Fruit fly (Drosophila melanogaster) whole organism, embryonic: ENCODE measurements around the gene CG14395.
A peak's percentile ranks its signal among the peaks of the same experiment; 100 is the strongest.

Experiments used
- CG10147 ChIP-seq: fragments of 200-800 bp; sonication (Bioruptor generic); optimal IDR thresholded peaks from 2 replicates; lab custom pipeline; 2019; ENCODE audit warnings: missing biosample characterization, mild to moderate bottlenecking, missing genetic modification characterization, moderate library complexity
- CG11085 ChIP-seq: fragments of 200-800 bp; sonication (Bioruptor generic); IDR thresholded peaks from 2 replicates; pipeline ENCODE4 v1.3.6; 2022; ENCODE audit warnings: missing biosample characterization, missing genetic modification characterization
- CG12744 ChIP-seq: fragments of 200-800 bp; sonication (Bioruptor generic); optimal IDR thresholded peaks from 2 replicates; lab custom pipeline; 2016; ENCODE audit warnings: missing biosample characterization, missing genetic modification characterization
- CG13123 ChIP-seq: fragments of 200-800 bp; sonication (Bioruptor generic); optimal IDR thresholded peaks from 2 replicates; lab custom pipeline; 2016; ENCODE audit warnings: missing biosample characterization, missing genetic modification characterization
- CG13296 ChIP-seq: fragments of 200-800 bp; sonication (Bioruptor generic); optimal IDR thresholded peaks from 3 replicates; lab custom pipeline; 2018; ENCODE audit warnings: missing biosample characterization, mild to moderate bottlenecking, missing genetic modification characterization
- CG13624 ChIP-seq: fragments of 200-800 bp; sonication (Bioruptor generic); optimal IDR thresholded peaks from 2 replicates; lab custom pipeline; 2016; ENCODE audit warnings: missing biosample characterization, missing genetic modification characterization
- CG14667 ChIP-seq: fragments of 200-800 bp; sonication (Bioruptor generic); IDR thresholded peaks from 2 replicates; pipeline ENCODE4 v1.3.6; 2022; ENCODE audit warnings: missing biosample characterization, missing genetic modification characterization
- CG14860 ChIP-seq: fragments of 200-800 bp; sonication (Bioruptor generic); IDR thresholded peaks from 3 replicates; pipeline ENCODE4 v1.3.6; 2022; ENCODE audit warnings: missing biosample characterization, missing genetic modification characterization; ENCODE audit not compliant: partially characterized antibody
- CG17829 ChIP-seq: fragments of 200-800 bp; optimal IDR thresholded peaks from 2 replicates; lab custom pipeline; 2019; ENCODE audit warnings: missing biosample characterization, mild to moderate bottlenecking, missing genetic modification characterization, moderate library complexity
- CG31365 ChIP-seq: fragments of 200-800 bp; sonication (Bioruptor generic); optimal IDR thresholded peaks from 2 replicates; lab custom pipeline; 2018; ENCODE audit warnings: missing biosample characterization, mild to moderate bottlenecking, missing genetic modification characterization
- CG31441 ChIP-seq: fragments of 200-800 bp; sonication (Bioruptor generic); IDR thresholded peaks from 2 replicates; pipeline ENCODE4 v1.3.6; 2022; ENCODE audit warnings: missing biosample characterization, missing genetic modification characterization
- CG3281 ChIP-seq: fragments of 200-800 bp; sonication (Bioruptor generic); optimal IDR thresholded peaks from 3 replicates; lab custom pipeline; 2017; ENCODE audit warnings: missing biosample characterization, mild to moderate bottlenecking, missing genetic modification characterization
- CG34376 ChIP-seq: fragments of 200-800 bp; sonication (Bioruptor generic); optimal IDR thresholded peaks from 2 replicates; lab custom pipeline; 2018; ENCODE audit warnings: missing biosample characterization, mild to moderate bottlenecking, missing genetic modification characterization
- CG7928 ChIP-seq: fragments of 200-800 bp; sonication (Bioruptor generic); optimal IDR thresholded peaks from 2 replicates; lab custom pipeline; 2017; ENCODE audit warnings: missing biosample characterization, mild to moderate bottlenecking, missing genetic modification characterization
- CG7963 ChIP-seq: fragments of 200-800 bp; sonication (Bioruptor generic); IDR thresholded peaks from 3 replicates; pipeline ENCODE4 v1.3.6; 2022; ENCODE audit warnings: missing biosample characterization, missing genetic modification characterization; ENCODE audit not compliant: partially characterized antibody
- CG8290 ChIP-seq, 3 experiments: fragments of 200-800 bp; sonication (Bioruptor generic); optimal IDR thresholded peaks; 2 replicates each; lab custom pipeline; 2016 to 2019; ENCODE audit warnings: missing biosample characterization in 3 of 3, missing genetic modification characterization in 3 of 3, mild to moderate bottlenecking in 2 of 3, moderate library complexity in 1 of 3
- CG8765 ChIP-seq: fragments of 200-800 bp; sonication (Bioruptor generic); IDR thresholded peaks from 2 replicates; pipeline ENCODE4 v1.3.6; 2022; ENCODE audit warnings: missing biosample characterization, missing genetic modification characterization
- CG8924 ChIP-seq: fragments of 200-800 bp; optimal IDR thresholded peaks from 3 replicates; lab custom pipeline; 2019; ENCODE audit warnings: missing biosample characterization, mild to moderate bottlenecking, missing genetic modification characterization, moderate library complexity
- Camta ChIP-seq: fragments of 200-800 bp; sonication (Bioruptor generic); optimal IDR thresholded peaks from 2 replicates; lab custom pipeline; 2016; ENCODE audit warnings: missing biosample characterization, missing genetic modification characterization
- Chrac-16 ChIP-seq: fragments of 200-800 bp; sonication (Bioruptor generic); optimal IDR thresholded peaks from 3 replicates; lab custom pipeline; 2016; ENCODE audit warnings: missing biosample characterization, missing genetic modification characterization
- Dek ChIP-seq: fragments of 200-800 bp; sonication (Bioruptor generic); optimal IDR thresholded peaks from 3 replicates; lab custom pipeline; 2019; ENCODE audit warnings: missing biosample characterization, mild to moderate bottlenecking, missing genetic modification characterization, moderate library complexity
- Gsc ChIP-seq: fragments of 200-800 bp; sonication (Bioruptor generic); IDR thresholded peaks from 2 replicates; pipeline ENCODE4 v1.3.6; 2022; ENCODE audit warnings: missing biosample characterization, missing genetic modification characterization
- HLH54F ChIP-seq: fragments of 200-800 bp; sonication (Bioruptor generic); optimal IDR thresholded peaks from 3 replicates; lab custom pipeline; 2016; ENCODE audit warnings: missing biosample characterization, missing genetic modification characterization
- Max ChIP-seq: fragments of 200-800 bp; sonication (Bioruptor generic); optimal IDR thresholded peaks from 2 replicates; lab custom pipeline; 2016; ENCODE audit warnings: missing biosample characterization, mild to moderate bottlenecking, missing genetic modification characterization
- NC2β ChIP-seq: fragments of 200-800 bp; sonication (Bioruptor generic); optimal IDR thresholded peaks from 2 replicates; lab custom pipeline; 2016; ENCODE audit warnings: missing biosample characterization, missing genetic modification characterization
- Neu2 ChIP-seq: fragments of 200-800 bp; sonication (Bioruptor generic); optimal IDR thresholded peaks from 3 replicates; lab custom pipeline; 2016; ENCODE audit warnings: missing biosample characterization, missing genetic modification characterization, borderline replicate concordance
- Oli ChIP-seq: fragments of 200-800 bp; sonication (Bioruptor generic); optimal IDR thresholded peaks from 2 replicates; lab custom pipeline; 2018; ENCODE audit warnings: missing biosample characterization, mild to moderate bottlenecking, missing genetic modification characterization, moderate library complexity
- Side ChIP-seq: fragments of 200-800 bp; sonication (Bioruptor generic); optimal IDR thresholded peaks from 2 replicates; lab custom pipeline; 2016; ENCODE audit warnings: missing biosample characterization, missing genetic modification characterization
- Vsx1 ChIP-seq: fragments of 200-800 bp; sonication (Bioruptor generic); optimal IDR thresholded peaks from 2 replicates; lab custom pipeline; 2017; ENCODE audit warnings: missing biosample characterization, mild to moderate bottlenecking, missing genetic modification characterization, missing genetic modification reagents
- bowl ChIP-seq: fragments of 200-800 bp; sonication (Bioruptor generic); IDR thresholded peaks from 2 replicates; pipeline ENCODE4 v1.3.6; 2022; ENCODE audit warnings: missing biosample characterization, missing genetic modification characterization
- br ChIP-seq: fragments of >200 bp; optimal IDR thresholded peaks from 2 replicates; lab custom pipeline; 2017
- crp ChIP-seq, 2 experiments: fragments of 200-800 bp; sonication (Bioruptor generic); optimal IDR thresholded peaks; 2 replicates in 1 of 2; 3 replicates in 1 of 2; lab custom pipeline; 2017; ENCODE audit warnings: missing biosample characterization in 2 of 2, missing genetic modification characterization in 2 of 2, mild to moderate bottlenecking in 1 of 2, moderate library complexity in 1 of 2
- disco-r ChIP-seq: fragments of 200-800 bp; sonication (Bioruptor generic); optimal IDR thresholded peaks from 2 replicates; lab custom pipeline; 2016; ENCODE audit warnings: missing biosample characterization, missing genetic modification characterization
- fd102C ChIP-seq: fragments of 200-800 bp; sonication (Bioruptor generic); optimal IDR thresholded peaks from 2 replicates; lab custom pipeline; 2018; ENCODE audit warnings: missing biosample characterization, mild to moderate bottlenecking, missing genetic modification characterization, moderate library complexity
- fd96Cb ChIP-seq: fragments of 200-800 bp; sonication (Bioruptor generic); optimal IDR thresholded peaks from 2 replicates; lab custom pipeline; 2018; ENCODE audit warnings: missing biosample characterization, mild to moderate bottlenecking, missing genetic modification characterization, moderate library complexity
- ftz-f1 ChIP-seq: fragments of 200-800 bp; sonication (Bioruptor generic); optimal IDR thresholded peaks from 2 replicates; lab custom pipeline; 2016; ENCODE audit warnings: missing biosample characterization, missing genetic modification characterization
- gcm2 ChIP-seq: fragments of 200-800 bp; sonication (Bioruptor generic); optimal IDR thresholded peaks from 2 replicates; lab custom pipeline; 2016; ENCODE audit warnings: missing biosample characterization, missing genetic modification characterization
- gsb-n ChIP-seq: fragments of 200-800 bp; sonication (Bioruptor generic); optimal IDR thresholded peaks from 3 replicates; lab custom pipeline; 2018; ENCODE audit warnings: missing biosample characterization, mild to moderate bottlenecking, missing genetic modification characterization
- jing ChIP-seq: fragments of 200-800 bp; sonication (Bioruptor generic); optimal IDR thresholded peaks from 2 replicates; lab custom pipeline; 2018; ENCODE audit warnings: missing biosample characterization, mild to moderate bottlenecking, missing genetic modification characterization
- p53 ChIP-seq: fragments of 200-800 bp; sonication (Bioruptor generic); optimal IDR thresholded peaks from 2 replicates; lab custom pipeline; 2016; ENCODE audit warnings: missing biosample characterization, missing genetic modification characterization
- rib ChIP-seq: fragments of 200-800 bp; sonication (Bioruptor generic); IDR thresholded peaks from 2 replicates; pipeline ENCODE4 v1.3.6; 2022; ENCODE audit warnings: missing biosample characterization, missing genetic modification characterization
- ro ChIP-seq: fragments of 200-800 bp; sonication (Bioruptor generic); IDR thresholded peaks from 2 replicates; pipeline ENCODE4 v1.3.6; 2022; ENCODE audit warnings: missing biosample characterization, missing genetic modification characterization
- sd ChIP-seq: fragments of 200-800 bp; sonication (Bioruptor generic); optimal IDR thresholded peaks from 3 replicates; lab custom pipeline; 2018; ENCODE audit warnings: missing biosample characterization, mild to moderate bottlenecking, missing genetic modification characterization, moderate library complexity
- sim ChIP-seq: fragments of 200-800 bp; sonication (Bioruptor generic); IDR thresholded peaks from 2 replicates; pipeline ENCODE4 v1.3.6; 2022; ENCODE audit warnings: missing biosample characterization, missing genetic modification characterization
- sima ChIP-seq: fragments of 200-800 bp; sonication (Bioruptor generic); optimal IDR thresholded peaks from 2 replicates; lab custom pipeline; 2016; ENCODE audit warnings: missing biosample characterization, missing genetic modification characterization
- tap ChIP-seq: fragments of 200-800 bp; optimal IDR thresholded peaks from 3 replicates; lab custom pipeline; 2019; ENCODE audit warnings: missing biosample characterization, mild to moderate bottlenecking, missing genetic modification characterization, moderate library complexity
- tin ChIP-seq: fragments of 200-800 bp; sonication (Bioruptor generic); optimal IDR thresholded peaks from 3 replicates; lab custom pipeline; 2016; ENCODE audit warnings: missing biosample characterization, missing genetic modification characterization
- tna ChIP-seq: fragments of 200-800 bp; sonication (Bioruptor generic); IDR thresholded peaks from 2 replicates; pipeline ENCODE4 v1.3.6; 2022; ENCODE audit warnings: missing biosample characterization, missing genetic modification characterization; ENCODE audit not compliant: partially characterized antibody
- ttk ChIP-seq: fragments of 200-800 bp; sonication (Bioruptor generic); IDR thresholded peaks from 2 replicates; pipeline ENCODE4 v2.1.2; 2022; ENCODE audit warnings: missing biosample characterization, missing genetic modification characterization
- wdn ChIP-seq: fragments of 200-800 bp; sonication (Bioruptor generic); IDR thresholded peaks from 2 replicates; pipeline ENCODE4 v1.3.6; 2022; ENCODE audit warnings: missing biosample characterization, missing genetic modification characterization
- zfh2 ChIP-seq: fragments of 200-800 bp; sonication (Bioruptor generic); optimal IDR thresholded peaks from 2 replicates; lab custom pipeline; 2016; ENCODE audit warnings: missing biosample characterization, missing genetic modification characterization

CG14395 gene

DNA sequence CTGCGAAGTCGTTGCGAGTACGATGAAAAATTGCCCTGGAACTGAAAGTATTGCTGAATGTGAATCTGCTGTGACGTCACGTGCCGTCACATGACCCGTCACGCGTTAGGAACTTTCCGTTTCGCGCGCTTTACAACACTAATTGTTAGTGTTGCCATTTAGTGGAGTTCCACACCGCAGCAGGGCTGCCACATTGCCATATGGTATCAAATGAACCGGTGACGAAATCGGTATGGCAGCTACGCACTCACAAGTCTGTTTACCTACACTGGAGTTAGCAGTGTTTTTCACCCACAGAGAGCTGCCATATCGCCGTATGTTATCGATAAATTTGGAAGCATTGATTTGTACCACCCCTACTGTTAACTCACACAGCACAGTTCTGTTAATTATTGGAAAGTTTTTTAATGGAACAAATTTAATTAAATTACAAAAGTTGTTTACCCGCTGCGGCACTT, 34.9 kb upstream of the CG14395 start, which contains the start of the genes Vha55 and Snx3 (continued):
- TF ChIP-seq disco-r (GFP tag; lab: Kevin White, UChicago) (peak; percentile 40), rib (GFP tag; lab: Robert Waterston, UW) (no peak), Oli (tag; lab: Kevin White, UChicago) (no peak), CG8765 (no peak), CG10147 (GFP tag; lab: Kevin White, UChicago) (no peak), Vsx1 (GFP tag; lab: Kevin White, UChicago) (no peak), CG17829 (tag; lab: Kevin White, UChicago) (peak; percentile 82), jing (GFP tag; lab: Kevin White, UChicago) (no peak), CG3281 (GFP tag; lab: Kevin White, UChicago) (no peak), CG14860 (GFP tag; lab: Robert Waterston, UW) (no peak), gsb-n (tag; lab: Kevin White, UChicago) (peak; percentile 55), CG13624 (GFP tag; lab: Kevin White, UChicago) (peak; percentile 88), CG7963 (no peak), CG13296 (GFP tag; lab: Kevin White, UChicago) (no peak), fd102C (GFP tag; lab: Kevin White, UChicago) (no peak), sd (tag; lab: Kevin White, UChicago) (peak; percentile 41), HLH54F (peak; percentile 91), CG31365 (tag; lab: Kevin White, UChicago) (peak; percentile 52), Max (peak; percentile 70), CG11085 (GFP tag; lab: Robert Waterston, UW) (no peak), Camta (GFP tag; lab: Kevin White, UChicago) (peak; percentile 83), bowl (GFP tag; lab: Robert Waterston, UW) (no peak), tap (tag; lab: Kevin White, UChicago) (no peak), CG34376 (GFP tag; lab: Kevin White, UChicago) (peak; percentile 46), tin (GFP tag; lab: Kevin White, UChicago) (peak; percentile 80), Neu2 (no peak), ftz-f1 (peak; percentile 78), CG12744 (GFP tag; lab: Kevin White, UChicago) (peak; percentile 76), ro (GFP tag; lab: Robert Waterston, UW) (no peak), ttk (GFP tag; lab: Robert Waterston, UW) (no peak), CG7928 (GFP tag; lab: Kevin White, UChicago) (peak; percentile 60), sima (GFP tag; lab: Kevin White, UChicago) (peak; percentile 36), sim (no peak), Side (GFP tag; lab: Kevin White, UChicago) (peak; percentile 72), br (lab: Kevin White, UChicago) (no peak), Dek (tag; lab: Kevin White, UChicago) (peak; percentile 74), CG8924 (tag; lab: Kevin White, UChicago) (peak; percentile 43), Chrac-16 (GFP tag; lab: Kevin White, UChicago) (peak; percentile 59), CG31441 (GFP tag; lab: Robert Waterston, UW) (no peak), CG8290 (GFP tag; optimal IDR thresholded peaks at IDR 0.05; lab: Kevin White, UChicago) (peak; percentile 100), CG8290 (tag; optimal IDR thresholded peaks at IDR 0.05; lab: Kevin White, UChicago) (peak; percentile 83 to 99), crp (GFP tag; optimal IDR thresholded peaks at IDR 0.05; lab: Kevin White, UChicago) (peak in 1 of 2 experiments; percentile 82), NC2β (GFP tag; lab: Kevin White, UChicago) (peak; percentile 86), gcm2 (peak; percentile 21), Gsc (GFP tag; lab: Robert Waterston, UW) (no peak), CG14667 (GFP tag; lab: Robert Waterston, UW) (no peak), wdn (no peak), p53 (GFP tag; lab: Kevin White, UChicago) (peak; percentile 87), tna (GFP tag; lab: Robert Waterston, UW) (no peak), CG13123 (GFP tag; lab: Kevin White, UChicago) (peak; percentile 65), zfh2 (peak; percentile 91), fd96Cb (tag; lab: Kevin White, UChicago) (peak; percentile 29)
